Worm (Caenorhabditis elegans): ENCODE data around the gene clec-80.

DNA sequence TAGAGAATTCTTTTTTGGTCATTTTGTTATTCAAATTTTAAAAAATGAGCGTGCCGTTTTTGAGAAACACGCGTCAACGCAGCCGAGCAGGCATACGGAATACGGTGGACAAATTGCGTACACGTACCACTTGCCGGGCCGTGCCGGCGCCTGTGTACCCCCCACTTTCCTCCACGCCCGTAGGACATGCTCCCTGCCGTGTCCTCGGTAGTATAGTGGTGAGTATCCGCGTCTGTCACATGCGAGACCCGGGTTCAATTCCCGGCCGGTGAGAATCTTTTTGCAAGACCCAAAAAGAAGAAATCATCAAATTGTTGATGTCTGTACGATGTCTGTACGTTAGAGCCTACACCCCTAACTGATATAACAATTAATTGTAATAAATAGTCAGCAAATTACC is 15.4 kb upstream of the clec-80 start:
- TF ChIP-seq W03F9.2 (tag; optimal IDR thresholded peaks at IDR 0.05) (no peak), him-1 (tag; optimal IDR thresholded peaks at IDR 0.05) (no peak)

Data from whole organism, L4/young adult.